Worm (Caenorhabditis elegans): Measurements from ENCODE around the gene mec-17.

mec-17 gene

ce11 chrIV:8028372-8028771 lies 41.4 kb upstream of the mec-17 start:
- TF ChIP-seq tbx-11 (GFP tag; IDR thresholded peaks at IDR 0.05): no peak
- no peak for TF ChIP-seq hmg-4 (GFP tag; optimal IDR thresholded peaks at IDR 0.05)
- no peak for TF ChIP-seq flt-1 (GFP tag; IDR thresholded peaks at IDR 0.05)
- TF ChIP-seq ceh-13 (GFP tag; optimal IDR thresholded peaks at IDR 0.05): no peak

- no peak for TF ChIP-seq ets-7 (tag; optimal IDR thresholded peaks at IDR 0.05)
- no peak for TF ChIP-seq ceh-36 (tag; optimal IDR thresholded peaks at IDR 0.05)
These were observed 40.4 kb upstream of the mec-17 start for ce11 chrIV:8027293-8027866.

- TF ChIP-seq B0310.2 (tag; optimal IDR thresholded peaks at IDR 0.05) (no peak), tra-4 (tag; optimal IDR thresholded peaks at IDR 0.05) (no peak), hmg-4 (GFP tag; optimal IDR thresholded peaks at IDR 0.05) (no peak), tbx-37 (GFP tag; conservative IDR thresholded peaks at IDR 0.05) (no peak), hmbx-1 (tag; optimal IDR thresholded peaks at IDR 0.05) (no peak), tbx-11 (GFP tag; IDR thresholded peaks at IDR 0.05) (no peak), hnd-1 (tag; optimal IDR thresholded peaks at IDR 0.05) (no peak), sea-1 (GFP tag; conservative IDR thresholded peaks at IDR 0.05) (no peak), ceh-13 (GFP tag; optimal IDR thresholded peaks at IDR 0.05) (no peak), ama-1 (optimal IDR thresholded peaks at IDR 0.05) (no peak), flt-1 (GFP tag; IDR thresholded peaks at IDR 0.05) (no peak), aly-1 (tag; optimal IDR thresholded peaks at IDR 0.05) (no peak)
These were observed 39.4 kb upstream of the mec-17 start for ce11 chrIV:8026361-8026760.

- TF ChIP-seq B0310.2 (tag; optimal IDR thresholded peaks at IDR 0.05): no peak
- no peak for TF ChIP-seq hmg-4 (GFP tag; optimal IDR thresholded peaks at IDR 0.05)
These were observed 36.9 kb upstream of the mec-17 start for ce11 chrIV:8023861-8024260.

- TF ChIP-seq ceh-36 (tag; optimal IDR thresholded peaks at IDR 0.05) (peak; percentile 55), hnd-1 (tag; optimal IDR thresholded peaks at IDR 0.05) (no peak)
These were observed 35.2 kb upstream of the mec-17 start, which contains the start of gene C26B2.2 for ce11 chrIV:8022035-8022673. TSS of gene C26B2.2 (minus strand) at chrIV:8022122.

- TF ChIP-seq F13C5.2 (tag; optimal IDR thresholded peaks at IDR 0.05): peak; percentile 22
- TF ChIP-seq tbx-11 (GFP tag; IDR thresholded peaks at IDR 0.05): no peak
- no peak for TF ChIP-seq ama-1 (optimal IDR thresholded peaks at IDR 0.05)
- TF ChIP-seq scrt-1 (GFP tag; IDR thresholded peaks at IDR 0.05): no peak
- TF ChIP-seq tbx-37 (GFP tag; conservative IDR thresholded peaks at IDR 0.05): peak; percentile 40; the same call in 1 of the 2 replicates
These were observed 33.0 kb upstream of the mec-17 start, which contains the start of gene dnc-4 for ce11 chrIV:8019772-8020496. TSS of gene dnc-4 (minus strand) at chrIV:8019808.

ce11 chrIV:8016694-8017093 lies 29.7 kb upstream of the mec-17 start, which contains the start of gene elpc-4:
TSS of gene elpc-4 (plus strand) at chrIV:8016994.
- TF ChIP-seq ama-1 (optimal IDR thresholded peaks at IDR 0.05): no peak
- no peak for TF ChIP-seq sea-1 (GFP tag; conservative IDR thresholded peaks at IDR 0.05)
- TF ChIP-seq tbx-37 (GFP tag; conservative IDR thresholded peaks at IDR 0.05): no peak
- no peak for TF ChIP-seq aly-1 (tag; optimal IDR thresholded peaks at IDR 0.05)
- TF ChIP-seq pes-1 (GFP tag; IDR thresholded peaks at IDR 0.05): no peak
- no peak for TF ChIP-seq ceh-36 (tag; optimal IDR thresholded peaks at IDR 0.05)
- TF ChIP-seq F13C5.2 (tag; optimal IDR thresholded peaks at IDR 0.05): no peak

- TF ChIP-seq sea-1 (GFP tag; conservative IDR thresholded peaks at IDR 0.05) (0 out of 2 replicates have a peak, but pooled peaks have one; percentile 22), pes-1 (GFP tag; IDR thresholded peaks at IDR 0.05) (peak; percentile 80), ets-7 (tag; optimal IDR thresholded peaks at IDR 0.05) (peak; percentile 66), scrt-1 (GFP tag; IDR thresholded peaks at IDR 0.05) (peak; percentile 54; the same call in 1 of the 2 replicates), tbx-37 (GFP tag; conservative IDR thresholded peaks at IDR 0.05) (peak; percentile 43; the same call in 1 of the 2 replicates)
These were observed 28.8 kb upstream of the mec-17 start, which contains the start of gene C26B2.7 for ce11 chrIV:8015726-8016312. TSS of gene C26B2.7 (plus strand) at chrIV:8016274.

- TF ChIP-seq sea-1 (GFP tag; conservative IDR thresholded peaks at IDR 0.05) (no peak), ceh-36 (tag; optimal IDR thresholded peaks at IDR 0.05) (no peak)
These were observed 26.9 kb upstream of the mec-17 start, which contains the start of gene C26B2.8 for ce11 chrIV:8013849-8014248. TSS of gene C26B2.8 (plus strand) at chrIV:8014149.
